Worm (Caenorhabditis elegans): Measurements from ENCODE around the gene F41E6.7.

F41E6.7 gene

ce11 chrV:8606099-8606696 lies 7.1 kb upstream of the F41E6.7 start, which contains the start of gene vps-60 (continued):
- peak; percentile 49 for TF ChIP-seq snpc-4 (GFP tag; optimal IDR thresholded peaks at IDR 0.05)
- peak; percentile 69 to 80 (median 76) for TF ChIP-seq snpc-4 (tag; optimal IDR thresholded peaks at IDR 0.05)
- TF ChIP-seq hmg-1.2 (GFP tag; IDR thresholded peaks at IDR 0.05): peak; percentile 77
- TF ChIP-seq hsf-1 (GFP tag; IDR thresholded peaks at IDR 0.05): no peak
- TF ChIP-seq Y53F4B.3 (GFP tag; IDR thresholded peaks at IDR 0.05): no peak
- TF ChIP-seq sea-2 (GFP tag; IDR thresholded peaks at IDR 0.05): no peak
- TF ChIP-seq chd-7 (tag; optimal IDR thresholded peaks at IDR 0.05): peak; percentile 68
- no peak for TF ChIP-seq ztf-25 (GFP tag; IDR thresholded peaks at IDR 0.05)
- TF ChIP-seq C17E4.6 (GFP tag; IDR thresholded peaks at IDR 0.05): 0 out of 2 replicates have a peak, but pooled peaks have one; percentile 37
- peak; percentile 85 for TF ChIP-seq madf-6 (GFP tag; IDR thresholded peaks at IDR 0.05)
- TF ChIP-seq ztf-22 (GFP tag; optimal IDR thresholded peaks at IDR 0.05): peak; percentile 63
- TF ChIP-seq rec-8 (tag; optimal IDR thresholded peaks at IDR 0.05): no peak
- peak; percentile 86 for TF ChIP-seq ceh-27 (GFP tag; optimal IDR thresholded peaks at IDR 0.05)
- no peak for TF ChIP-seq dpff-1 (tag; optimal IDR thresholded peaks at IDR 0.05)
- TF ChIP-seq ceh-100 (GFP tag; IDR thresholded peaks at IDR 0.05): peak; percentile 57; the same call in 1 of the 2 replicates
- peak; percentile 70; the same call in 1 of the 2 replicates for TF ChIP-seq Y56A3A.18 (GFP tag; IDR thresholded peaks at IDR 0.05)
- peak; percentile 55 for TF ChIP-seq lin-26 (GFP tag; IDR thresholded peaks at IDR 0.05)
- no peak for TF ChIP-seq F52B5.7 (tag; optimal IDR thresholded peaks at IDR 0.05)
- TF ChIP-seq lsy-27 (tag; optimal IDR thresholded peaks at IDR 0.05; ENCODE audit: borderline replicate concordance, insufficient read depth): no peak
- peak; percentile 41 for TF ChIP-seq die-1 (tag; optimal IDR thresholded peaks at IDR 0.05)
- no peak for TF ChIP-seq aptf-3 (GFP tag; IDR thresholded peaks at IDR 0.05)
- peak; percentile 74 for TF ChIP-seq somi-1 (GFP tag; optimal IDR thresholded peaks at IDR 0.05)
- no peak for TF ChIP-seq ceh-40 (GFP tag; IDR thresholded peaks at IDR 0.05)
- no peak for TF ChIP-seq hlh-26 (GFP tag; conservative IDR thresholded peaks at IDR 0.05)
- no peak for TF ChIP-seq akir-1 (GFP tag; optimal IDR thresholded peaks at IDR 0.05)
- TF ChIP-seq unc-130 (GFP tag; optimal IDR thresholded peaks at IDR 0.05): peak; percentile 14
- TF ChIP-seq ceh-79 (tag; optimal IDR thresholded peaks at IDR 0.05): no peak
- no peak for TF ChIP-seq bed-2 (GFP tag; IDR thresholded peaks at IDR 0.05)
- TF ChIP-seq ceh-91 (GFP tag; IDR thresholded peaks at IDR 0.05): peak; percentile 75
- TF ChIP-seq him-1 (tag; optimal IDR thresholded peaks at IDR 0.05): no peak
- peak; percentile 80 for TF ChIP-seq tlf-1 (GFP tag; optimal IDR thresholded peaks at IDR 0.05)
- peak; percentile 85 for TF ChIP-seq B0336.3 (GFP tag; IDR thresholded peaks at IDR 0.05)
- no peak for TF ChIP-seq ama-1 (optimal IDR thresholded peaks at IDR 0.05)
- peak in 1 of 2 experiments; percentile 11 for TF ChIP-seq ama-1 (GFP tag; optimal IDR thresholded peaks at IDR 0.05)
- peak; percentile 2 for TF ChIP-seq ztf-3 (GFP tag; optimal IDR thresholded peaks at IDR 0.05)
- TF ChIP-seq ccch-3 (GFP tag; optimal IDR thresholded peaks at IDR 0.05): no peak
- TF ChIP-seq C06A6.2 (GFP tag; conservative IDR thresholded peaks at IDR 0.05): peak; percentile 71; the same call in 1 of the 2 replicates
- no peak for TF ChIP-seq F37B4.10 (GFP tag; IDR thresholded peaks at IDR 0.05)
- peak; percentile 73 for TF ChIP-seq lin-54 (GFP tag; optimal IDR thresholded peaks at IDR 0.05)
- peak; percentile 92 for TF ChIP-seq K11D2.4 (GFP tag; IDR thresholded peaks at IDR 0.05)
- TF ChIP-seq rpc-1 (optimal IDR thresholded peaks at IDR 0.05): no peak
- TF ChIP-seq rpc-1 (tag; optimal IDR thresholded peaks at IDR 0.05): no peak
- TF ChIP-seq ztf-26 (tag; optimal IDR thresholded peaks at IDR 0.05): peak; percentile 90
- TF ChIP-seq snpc-3.4 (tag; optimal IDR thresholded peaks at IDR 0.05): peak; percentile 84
- no peak for TF ChIP-seq nfya-2 (GFP tag; IDR thresholded peaks at IDR 0.05)
- TF ChIP-seq ets-4 (GFP tag; optimal IDR thresholded peaks at IDR 0.05): no peak
- TF ChIP-seq mxl-1 (tag; optimal IDR thresholded peaks at IDR 0.05): no peak
- peak; percentile 59 for TF ChIP-seq egrh-3 (GFP tag; IDR thresholded peaks at IDR 0.05)
- no peak for TF ChIP-seq F55B11.4 (tag; optimal IDR thresholded peaks at IDR 0.05; ENCODE audit: borderline replicate concordance, insufficient read depth)
